Worm (Caenorhabditis elegans): Measurements from ENCODE around the gene C27C12.1.

DNA sequence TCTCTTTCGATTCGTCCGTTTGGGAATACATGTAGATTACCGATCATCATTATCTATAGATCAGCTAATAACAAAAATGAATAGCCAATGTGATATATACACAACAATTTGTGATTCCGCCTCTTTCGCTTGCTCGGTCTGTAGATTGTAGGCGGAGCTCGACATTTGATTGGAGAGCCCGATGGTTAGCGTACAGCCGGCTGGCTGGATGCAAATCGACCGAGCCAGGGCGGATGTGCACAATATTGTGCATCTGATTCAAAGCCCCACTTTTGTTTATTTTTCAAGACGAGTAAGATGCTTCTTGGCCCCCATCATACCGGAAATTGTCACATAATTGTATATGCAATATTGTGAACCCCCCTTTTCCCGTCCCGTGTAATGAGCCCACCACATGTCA, 8.2 kb upstream of the C27C12.1 start, which contains the start of gene dmd-4:
- TF ChIP-seq sea-1 (GFP tag; conservative IDR thresholded peaks at IDR 0.05) (no peak), aly-1 (tag; optimal IDR thresholded peaks at IDR 0.05) (no peak), hnd-1 (tag; optimal IDR thresholded peaks at IDR 0.05) (no peak), flt-1 (GFP tag; IDR thresholded peaks at IDR 0.05) (no peak), tbx-11 (GFP tag; IDR thresholded peaks at IDR 0.05) (no peak), tbx-37 (GFP tag; conservative IDR thresholded peaks at IDR 0.05) (no peak), hmg-4 (GFP tag; optimal IDR thresholded peaks at IDR 0.05) (no peak)

Measured in whole organism, early embryonic.